Worm (Caenorhabditis elegans) whole organism, L4/young adult: ENCODE results near the gene hse-5.

Experiments
- W03F9.2 ChIP-seq: fragments of 150-350 bp; optimal IDR thresholded peaks from 2 replicates; lab custom pipeline; 2014; ENCODE audit warnings: missing biosample characterization, missing genetic modification characterization
- dao-5 ChIP-seq: sonication (generic microtip); optimal IDR thresholded peaks from 2 replicates; lab custom pipeline; 2016; ENCODE audit warnings: missing genotype, missing genetic modification characterization, moderate library complexity, missing compliant biosample characterization

DNA sequence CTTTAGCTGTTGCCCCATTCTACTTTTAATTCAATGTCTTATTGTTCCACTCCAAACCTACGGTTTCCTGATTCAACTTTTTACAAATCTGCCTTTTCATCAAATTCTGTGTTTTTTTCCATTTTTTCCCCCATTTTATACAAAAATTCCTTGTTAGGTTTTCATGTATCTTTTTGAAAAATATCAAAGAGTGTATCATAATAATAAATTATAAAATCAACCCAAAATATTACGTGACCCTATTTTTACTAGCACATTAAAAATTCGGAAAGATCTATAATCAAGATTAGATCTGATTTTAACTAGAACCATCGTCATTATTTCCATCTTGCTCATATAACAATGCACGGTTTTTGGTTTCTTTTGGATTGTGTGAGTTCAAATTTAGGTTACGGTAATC, 25.0 kb upstream of the hse-5 start, which contains the start of gene H38K22.6:
- no peak for TF ChIP-seq W03F9.2 (tag; lab: Kevin White, UChicago)
- no peak for TF ChIP-seq dao-5
